Worm (Caenorhabditis elegans) whole organism, L4 larva: Measurements from ENCODE around the gene C15H9.3.

Experiments used
- ama-1 ChIP-seq: fragments of 150-350 bp; optimal IDR thresholded peaks from 2 replicates; lab custom pipeline; 2014; ENCODE audit warnings: inconsistent platforms, mixed read lengths
- ces-1 ChIP-seq: fragments of 150-350 bp; sonication (generic microtip); optimal IDR thresholded peaks from 4 replicates; lab custom pipeline; 2014; ENCODE audit warnings: missing biosample characterization, missing genetic modification reagents, missing genetic modification characterization
- daf-8 ChIP-seq: fragments of 200-800 bp; sonication (Bioruptor generic); IDR thresholded peaks from 2 replicates; pipeline ENCODE4 v1.3.6; 2022; ENCODE audit warnings: missing genetic modification characterization, missing compliant biosample characterization
- fkh-10 ChIP-seq: fragments of 150-350 bp; optimal IDR thresholded peaks from 2 replicates; lab custom pipeline; 2014; ENCODE audit warnings: missing biosample characterization, missing genetic modification reagents, missing genetic modification characterization
- mes-2 ChIP-seq: sonication (generic microtip); optimal IDR thresholded peaks from 2 replicates; lab custom pipeline; 2016; ENCODE audit warnings: missing genotype, mild to moderate bottlenecking, missing genetic modification characterization, missing compliant biosample characterization; ENCODE audit not compliant: poor library complexity, severe bottlenecking
- nhr-102 ChIP-seq: sonication (generic microtip); optimal IDR thresholded peaks from 2 replicates; lab custom pipeline; 2016; ENCODE audit warnings: mild to moderate bottlenecking, missing genetic modification characterization, moderate library complexity, missing compliant biosample characterization

- TF ChIP-seq mes-2 (tag; lab: Kevin White, UChicago) (no peak), ces-1 (GFP tag; lab: Kevin White, UChicago) (no peak), fkh-10 (GFP tag; lab: Kevin White, UChicago) (no peak), ama-1 (lab: Kevin White, UChicago) (no peak), nhr-102 (no peak), daf-8 (GFP tag; lab: Robert Waterston, UW) (no peak)
Observed at ce11 chrX:6084439-6084838, 31.2 kb upstream of the C15H9.3 start, which contains the start of gene C45B2.2.
